Worm (Caenorhabditis elegans): ENCODE results near the gene flp-27.

flp-27 gene

ce11 chrII:5719848-5720247 is 39.0 kb downstream of the flp-27 start, which contains the start of gene damt-1:
damt-1 (plus strand) TSS chrII:5720148.
- TF ChIP-seq hlh-1 (tag; optimal IDR thresholded peaks at IDR 0.05) (no peak), unc-120 (tag; optimal IDR thresholded peaks at IDR 0.05; ENCODE audit: poor library complexity, severe bottlenecking) (no peak), sptf-1 (tag; optimal IDR thresholded peaks at IDR 0.05) (no peak), unc-62 (GFP tag; optimal IDR thresholded peaks at IDR 0.05) (no peak), nhr-2 (tag; optimal IDR thresholded peaks at IDR 0.05) (no peak), blmp-1 (tag; optimal IDR thresholded peaks at IDR 0.05) (no peak)

- TF ChIP-seq mep-1 (tag; optimal IDR thresholded peaks at IDR 0.05) (peak; percentile 25), flh-1 (GFP tag; optimal IDR thresholded peaks at IDR 0.05) (no peak), drap-1 (GFP tag; optimal IDR thresholded peaks at IDR 0.05) (no peak), elt-3 (tag; optimal IDR thresholded peaks at IDR 0.05) (no peak), ces-1 (GFP tag; optimal IDR thresholded peaks at IDR 0.05) (peak; percentile 63)
Measured at ce11 chrII:5725094-5725493, 44.3 kb downstream of the flp-27 start.

- TF ChIP-seq ces-1 (GFP tag; optimal IDR thresholded peaks at IDR 0.05) (peak; percentile 72), elt-3 (tag; optimal IDR thresholded peaks at IDR 0.05) (no peak)
Measured at ce11 chrII:5727707-5728106, 46.9 kb downstream of the flp-27 start, which contains the start of gene rab-3. rab-3 (minus strand) TSS chrII:5727853.

- TF ChIP-seq unc-120 (tag; optimal IDR thresholded peaks at IDR 0.05; ENCODE audit: poor library complexity, severe bottlenecking) = no peak
- no peak for TF ChIP-seq blmp-1 (tag; optimal IDR thresholded peaks at IDR 0.05)
- no peak for TF ChIP-seq bed-3 (GFP tag; optimal IDR thresholded peaks at IDR 0.05)
- TF ChIP-seq tbx-8 (GFP tag; optimal IDR thresholded peaks at IDR 0.05) = no peak
- TF ChIP-seq mep-1 (tag; optimal IDR thresholded peaks at IDR 0.05) = no peak
- no peak for TF ChIP-seq ceh-43 (GFP tag; optimal IDR thresholded peaks at IDR 0.05)
- TF ChIP-seq snpc-4 (tag; optimal IDR thresholded peaks at IDR 0.05) = no peak
- TF ChIP-seq ztf-11 (tag; optimal IDR thresholded peaks at IDR 0.05) = no peak
- no peak for TF ChIP-seq ceh-39 (tag; optimal IDR thresholded peaks at IDR 0.05)
- TF ChIP-seq ham-2 (GFP tag; optimal IDR thresholded peaks at IDR 0.05) = no peak
- TF ChIP-seq cnd-1 (tag; optimal IDR thresholded peaks at IDR 0.05) = no peak
- no peak for TF ChIP-seq unc-39 (tag; optimal IDR thresholded peaks at IDR 0.05)
- no peak for TF ChIP-seq flh-1 (GFP tag; optimal IDR thresholded peaks at IDR 0.05)
- no peak for TF ChIP-seq pha-4 (tag; optimal IDR thresholded peaks at IDR 0.05)
- TF ChIP-seq lin-13 (tag; optimal IDR thresholded peaks at IDR 0.05) = no peak
- no peak for TF ChIP-seq sem-2 (GFP tag; optimal IDR thresholded peaks at IDR 0.05)
- TF ChIP-seq sptf-1 (tag; optimal IDR thresholded peaks at IDR 0.05) = no peak
- no peak for TF ChIP-seq nhr-12 (tag; optimal IDR thresholded peaks at IDR 0.05)
- TF ChIP-seq drap-1 (GFP tag; optimal IDR thresholded peaks at IDR 0.05) = no peak
- TF ChIP-seq nhr-237 (tag; optimal IDR thresholded peaks at IDR 0.05) = no peak
Measured at ce11 chrII:5730343-5731083, 49.7 kb downstream of the flp-27 start, which contains the start of the genes C18A3.7 and C18A3.11. C18A3.7 (minus strand) TSS chrII:5730443. C18A3.11 (plus strand) TSS chrII:5731033.
